Fruit fly (Drosophila melanogaster) whole organism, embryonic: Measurements from ENCODE around the gene Sb.
A peak's percentile ranks its signal among the peaks of the same experiment; 100 is the strongest.

ENCODE experiments used
- Atf3 ChIP-seq: fragments of 200-800 bp; sonication (Bioruptor generic); optimal IDR thresholded peaks from 3 replicates; lab custom pipeline; 2016; ENCODE audit warnings: missing biosample characterization, missing genetic modification characterization
- CG11398 ChIP-seq: fragments of 200-800 bp; sonication (Bioruptor generic); optimal IDR thresholded peaks from 2 replicates; lab custom pipeline; 2016; ENCODE audit warnings: missing biosample characterization, missing genetic modification characterization
- CG12391 ChIP-seq: fragments of 200-800 bp; sonication (Bioruptor generic); optimal IDR thresholded peaks from 3 replicates; lab custom pipeline; 2018; ENCODE audit warnings: missing biosample characterization, mild to moderate bottlenecking, missing genetic modification characterization, moderate library complexity
- CG13424 ChIP-seq: fragments of 200-800 bp; sonication (Bioruptor generic); optimal IDR thresholded peaks from 2 replicates; lab custom pipeline; 2019; ENCODE audit warnings: missing biosample characterization, mild to moderate bottlenecking, missing genetic modification characterization, moderate library complexity
- CG13624 ChIP-seq: fragments of 200-800 bp; sonication (Bioruptor generic); optimal IDR thresholded peaks from 2 replicates; lab custom pipeline; 2016; ENCODE audit warnings: missing biosample characterization, missing genetic modification characterization
- CG15073 ChIP-seq: fragments of 200-800 bp; sonication (Bioruptor generic); optimal IDR thresholded peaks from 2 replicates; lab custom pipeline; 2016; ENCODE audit warnings: missing biosample characterization, missing genetic modification characterization
- CG15479 ChIP-seq: fragments of 200-800 bp; sonication (Bioruptor generic); optimal IDR thresholded peaks from 3 replicates; lab custom pipeline; 2019; ENCODE audit warnings: missing biosample characterization, mild to moderate bottlenecking, missing genetic modification characterization, moderate library complexity
- CG16779 ChIP-seq: fragments of 200-800 bp; sonication (Bioruptor generic); IDR thresholded peaks from 2 replicates; pipeline ENCODE4 v1.3.6; 2022; ENCODE audit warnings: missing biosample characterization, missing genetic modification characterization
- CG16815 ChIP-seq: fragments of 200-800 bp; sonication (Bioruptor generic); optimal IDR thresholded peaks from 3 replicates; lab custom pipeline; 2017; ENCODE audit warnings: missing biosample characterization, mild to moderate bottlenecking, missing genetic modification characterization
- CG17359 ChIP-seq: fragments of 200-800 bp; sonication (Bioruptor generic); optimal IDR thresholded peaks from 3 replicates; lab custom pipeline; 2018; ENCODE audit warnings: missing biosample characterization, mild to moderate bottlenecking, missing genetic modification characterization, moderate library complexity
- CG2120 ChIP-seq: fragments of 200-800 bp; sonication (Bioruptor generic); optimal IDR thresholded peaks from 3 replicates; lab custom pipeline; 2016; ENCODE audit warnings: missing biosample characterization, missing genetic modification characterization
- CG30020 ChIP-seq: fragments of 200-800 bp; optimal IDR thresholded peaks from 2 replicates; lab custom pipeline; 2019; ENCODE audit warnings: missing biosample characterization, mild to moderate bottlenecking, missing genetic modification characterization, moderate library complexity
- CG31388 ChIP-seq: fragments of 200-800 bp; sonication (Bioruptor generic); optimal IDR thresholded peaks from 2 replicates; lab custom pipeline; 2016; ENCODE audit warnings: missing biosample characterization, missing genetic modification characterization
- CG33557 ChIP-seq: fragments of 200-800 bp; sonication (Bioruptor generic); optimal IDR thresholded peaks from 2 replicates; lab custom pipeline; 2019; ENCODE audit warnings: missing biosample characterization, mild to moderate bottlenecking, missing genetic modification characterization, moderate library complexity
- CG34376 ChIP-seq: fragments of 200-800 bp; sonication (Bioruptor generic); optimal IDR thresholded peaks from 2 replicates; lab custom pipeline; 2018; ENCODE audit warnings: missing biosample characterization, mild to moderate bottlenecking, missing genetic modification characterization
- CG34422 ChIP-seq: fragments of 200-800 bp; sonication (Bioruptor generic); IDR thresholded peaks from 3 replicates; pipeline ENCODE4 v1.3.6; 2022; ENCODE audit warnings: missing biosample characterization, missing genetic modification characterization
- CG3726 ChIP-seq: fragments of 200-800 bp; sonication (Bioruptor generic); IDR thresholded peaks from 3 replicates; pipeline ENCODE4, ENCODE4 v1.3.6; 2022; ENCODE audit warnings: missing biosample characterization, missing genetic modification characterization
- CG42726 ChIP-seq: fragments of 200-800 bp; sonication (Bioruptor generic); IDR thresholded peaks from 2 replicates; pipeline ENCODE4 v1.3.6; 2022; ENCODE audit warnings: missing biosample characterization, missing genetic modification characterization; ENCODE audit not compliant: partially characterized antibody
- CG43689 ChIP-seq: fragments of 200-800 bp; sonication (Bioruptor generic); IDR thresholded peaks from 2 replicates; pipeline ENCODE4 v1.3.6; 2022; ENCODE audit warnings: missing biosample characterization, missing genetic modification characterization
- CG6254 ChIP-seq: fragments of 200-800 bp; sonication (Bioruptor generic); optimal IDR thresholded peaks from 3 replicates; lab custom pipeline; 2017; ENCODE audit warnings: mild to moderate bottlenecking, missing biosample characterization, missing genetic modification reagents, missing genetic modification characterization
- CG6791 ChIP-seq: fragments of 200-800 bp; sonication (Bioruptor generic); IDR thresholded peaks from 3 replicates; pipeline ENCODE4 v1.3.6; 2022; ENCODE audit warnings: missing biosample characterization, missing genetic modification characterization; ENCODE audit not compliant: partially characterized antibody
- Camta ChIP-seq: fragments of 200-800 bp; sonication (Bioruptor generic); optimal IDR thresholded peaks from 2 replicates; lab custom pipeline; 2016; ENCODE audit warnings: missing biosample characterization, missing genetic modification characterization
- CoRest ChIP-seq: fragments of 200-800 bp; sonication (Bioruptor generic); optimal IDR thresholded peaks from 3 replicates; lab custom pipeline; 2018; ENCODE audit warnings: missing biosample characterization, mild to moderate bottlenecking, missing genetic modification characterization, moderate library complexity
- HLH4C ChIP-seq: fragments of 200-800 bp; sonication (Bioruptor generic); IDR thresholded peaks from 3 replicates; pipeline ENCODE4 v1.3.6; 2022; ENCODE audit warnings: missing biosample characterization, missing genetic modification characterization; ENCODE audit not compliant: partially characterized antibody
- Hsf ChIP-seq: fragments of 200-800 bp; sonication (Bioruptor generic); optimal IDR thresholded peaks from 3 replicates; lab custom pipeline; 2016; ENCODE audit warnings: missing biosample characterization, missing genetic modification characterization
- Kr ChIP-seq: fragments of 200-800 bp; sonication (Bioruptor generic); optimal IDR thresholded peaks from 2 replicates; lab custom pipeline; 2017; ENCODE audit warnings: missing biosample characterization, mild to moderate bottlenecking, missing genetic modification characterization
- Med ChIP-seq: fragments of 200-800 bp; sonication (Bioruptor generic); peaks from one replicate; lab custom pipeline; 2016; ENCODE audit warnings: missing biosample characterization, missing genetic modification characterization, mild to moderate bottlenecking, inconsistent platforms, moderate library complexity
- NK7.1 ChIP-seq: fragments of 200-800 bp; sonication (Bioruptor generic); optimal IDR thresholded peaks from 3 replicates; lab custom pipeline; 2016; ENCODE audit warnings: missing biosample characterization, missing genetic modification characterization
- Nf-YA ChIP-seq: fragments of 200-800 bp; sonication (Bioruptor generic); IDR thresholded peaks from 2 replicates; pipeline ENCODE4 v1.3.6; 2022; ENCODE audit warnings: missing biosample characterization, missing genetic modification characterization
- NfI ChIP-seq: fragments of 200-800 bp; sonication (Bioruptor generic); optimal IDR thresholded peaks from 3 replicates; lab custom pipeline; 2018; ENCODE audit warnings: missing biosample characterization, mild to moderate bottlenecking, missing genetic modification characterization, moderate library complexity
- Oli ChIP-seq: fragments of 200-800 bp; sonication (Bioruptor generic); optimal IDR thresholded peaks from 2 replicates; lab custom pipeline; 2018; ENCODE audit warnings: missing biosample characterization, mild to moderate bottlenecking, missing genetic modification characterization, moderate library complexity
- PHDP ChIP-seq: fragments of 200-800 bp; sonication (Bioruptor generic); optimal IDR thresholded peaks from 3 replicates; lab custom pipeline; 2018; ENCODE audit warnings: missing biosample characterization, mild to moderate bottlenecking, missing genetic modification characterization, moderate library complexity
- Tbp ChIP-seq: fragments of >200 bp; optimal IDR thresholded peaks from 2 replicates; lab custom pipeline; 2018; ENCODE audit warnings: missing biosample characterization, missing genetic modification characterization
- Usf ChIP-seq: fragments of 200-800 bp; sonication (Bioruptor generic); optimal IDR thresholded peaks from 2 replicates; lab custom pipeline; 2017; ENCODE audit warnings: missing genotype, missing biosample characterization, missing genetic modification characterization
- ase ChIP-seq: fragments of 200-800 bp; sonication (Bioruptor generic); IDR thresholded peaks from 3 replicates; pipeline ENCODE4 v1.3.6; 2022; ENCODE audit warnings: missing biosample characterization, missing genetic modification characterization
- ato ChIP-seq: fragments of 200-800 bp; sonication (Bioruptor generic); IDR thresholded peaks from 2 replicates; pipeline ENCODE4 v1.3.6; 2022; ENCODE audit warnings: missing biosample characterization, missing genetic modification characterization; ENCODE audit not compliant: partially characterized antibody
- btn ChIP-seq: fragments of 200-800 bp; sonication (Bioruptor generic); optimal IDR thresholded peaks from 2 replicates; lab custom pipeline; 2016; ENCODE audit warnings: missing biosample characterization, missing genetic modification characterization
- fd3F ChIP-seq: fragments of 200-800 bp; sonication (Bioruptor generic); optimal IDR thresholded peaks from 2 replicates; lab custom pipeline; 2018; ENCODE audit warnings: missing biosample characterization, mild to moderate bottlenecking, missing genetic modification characterization, moderate library complexity
- gem ChIP-seq: fragments of 200-800 bp; sonication (Bioruptor generic); optimal IDR thresholded peaks from 2 replicates; lab custom pipeline; 2019; ENCODE audit warnings: missing biosample characterization, mild to moderate bottlenecking, missing genetic modification characterization, moderate library complexity
- grau ChIP-seq: fragments of 200-800 bp; optimal IDR thresholded peaks from 3 replicates; lab custom pipeline; 2019; ENCODE audit warnings: missing biosample characterization, mild to moderate bottlenecking, missing genetic modification characterization, moderate library complexity
- kah ChIP-seq: fragments of 200-800 bp; sonication (Bioruptor generic); optimal IDR thresholded peaks from 2 replicates; lab custom pipeline; 2018; ENCODE audit warnings: missing biosample characterization, mild to moderate bottlenecking, missing genetic modification characterization
- mam ChIP-seq: fragments of 200-800 bp; sonication (Bioruptor generic); optimal IDR thresholded peaks from 3 replicates; lab custom pipeline; 2016; ENCODE audit warnings: missing biosample characterization, missing genetic modification characterization
- nerfin-2 ChIP-seq: fragments of 200-800 bp; sonication (Bioruptor generic); IDR thresholded peaks from 2 replicates; pipeline ENCODE4 v1.3.6; 2022; ENCODE audit warnings: missing biosample characterization, missing genetic modification characterization; ENCODE audit not compliant: partially characterized antibody
- pros ChIP-seq: fragments of 200-800 bp; sonication (Bioruptor generic); optimal IDR thresholded peaks from 3 replicates; lab custom pipeline; 2019; ENCODE audit warnings: missing biosample characterization, mild to moderate bottlenecking, missing genetic modification characterization, moderate library complexity
- repo ChIP-seq: fragments of 200-800 bp; sonication (Bioruptor generic); optimal IDR thresholded peaks from 2 replicates; lab custom pipeline; 2016; ENCODE audit warnings: missing biosample characterization, missing genetic modification characterization
- run ChIP-seq: fragments of 200-800 bp; sonication (Bioruptor generic); optimal IDR thresholded peaks from 3 replicates; lab custom pipeline; 2018; ENCODE audit warnings: missing biosample characterization, mild to moderate bottlenecking, missing genetic modification characterization
- sr ChIP-seq: fragments of 200-800 bp; sonication (Bioruptor generic); IDR thresholded peaks from 3 replicates; pipeline ENCODE4 v1.3.6; 2022; ENCODE audit warnings: missing biosample characterization, missing genetic modification characterization
- sug ChIP-seq: fragments of 200-800 bp; optimal IDR thresholded peaks from 2 replicates; lab custom pipeline; 2019; ENCODE audit warnings: missing biosample characterization, mild to moderate bottlenecking, missing genetic modification characterization, moderate library complexity
- tna ChIP-seq: fragments of 200-800 bp; sonication (Bioruptor generic); IDR thresholded peaks from 2 replicates; pipeline ENCODE4 v1.3.6; 2022; ENCODE audit warnings: missing biosample characterization, missing genetic modification characterization; ENCODE audit not compliant: partially characterized antibody

Sb gene

dm6 chr3R:16157564-16158242 lies 41.7 kb downstream of the Sb start (continued):
- peak; percentile 30 for TF ChIP-seq fd3F
- no peak for TF ChIP-seq Usf (GFP tag; lab: Kevin White, UChicago)
- TF ChIP-seq HLH4C (GFP tag; lab: Robert Waterston, UW): no peak
- TF ChIP-seq CG12391 (tag; lab: Kevin White, UChicago): peak; percentile 53
- TF ChIP-seq pros (GFP tag; lab: Kevin White, UChicago): no peak
- peak; percentile 68 for TF ChIP-seq grau
- TF ChIP-seq CG15073: no peak
- peak; percentile 48 for TF ChIP-seq Hsf (GFP tag; lab: Kevin White, UChicago)
- TF ChIP-seq CG30020 (tag; lab: Kevin White, UChicago): no peak
- no peak for TF ChIP-seq Atf3 (GFP tag; lab: Kevin White, UChicago)
- peak; percentile 7 for TF ChIP-seq NfI (GFP tag; lab: Kevin White, UChicago)
- no peak for TF ChIP-seq CG13624 (GFP tag; lab: Kevin White, UChicago)
- TF ChIP-seq CG42726 (GFP tag; lab: Robert Waterston, UW): peak; percentile 34; the same call in 1 of the 2 replicates
- TF ChIP-seq Kr: no peak
- TF ChIP-seq CG13424 (tag; lab: Kevin White, UChicago): peak; percentile 57
- TF ChIP-seq CG17359 (tag; lab: Kevin White, UChicago): peak; percentile 47
- peak; percentile 54 for TF ChIP-seq sug (tag; lab: Kevin White, UChicago)
- peak; percentile 84 for TF ChIP-seq sr (GFP tag; lab: Robert Waterston, UW)
- TF ChIP-seq CG2120 (GFP tag; lab: Kevin White, UChicago): peak; percentile 58
- TF ChIP-seq Nf-YA: no peak
- TF ChIP-seq Camta (GFP tag; lab: Kevin White, UChicago): peak; percentile 0
- TF ChIP-seq CG34422: no peak; the same call in 2 of the 3 replicates
- peak; percentile 76 for TF ChIP-seq gem (tag; lab: Kevin White, UChicago)
- TF ChIP-seq CG31388 (GFP tag; lab: Kevin White, UChicago): no peak
- no peak for TF ChIP-seq nerfin-2 (GFP tag; lab: Robert Waterston, UW)
- no peak for TF ChIP-seq CG16779
- peak; percentile 58 for TF ChIP-seq Oli (tag; lab: Kevin White, UChicago)
- no peak for TF ChIP-seq CG33557 (GFP tag; lab: Kevin White, UChicago)
- TF ChIP-seq ase (GFP tag; lab: Robert Waterston, UW): no peak
- no peak for TF ChIP-seq CG11398 (GFP tag; lab: Kevin White, UChicago)
- TF ChIP-seq ato: no peak
- no peak for TF ChIP-seq CG43689 (GFP tag; lab: Robert Waterston, UW)
- no peak for TF ChIP-seq CG15479 (GFP tag; lab: Kevin White, UChicago)
- no peak for TF ChIP-seq btn
- peak; percentile 24 for TF ChIP-seq CG6254 (GFP tag; lab: Kevin White, UChicago)
- TF ChIP-seq CG16815 (GFP tag; lab: Kevin White, UChicago): peak; percentile 23
- TF ChIP-seq CoRest: peak; percentile 68
- TF ChIP-seq kah (GFP tag; lab: Kevin White, UChicago): no peak
- peak; percentile 11 for TF ChIP-seq mam
- TF ChIP-seq PHDP (tag; lab: Kevin White, UChicago): peak; percentile 43
- no peak for TF ChIP-seq CG6791 (GFP tag; lab: Robert Waterston, UW)
- TF ChIP-seq tna (GFP tag; lab: Robert Waterston, UW): peak; percentile 69
- TF ChIP-seq Med (GFP tag; lab: Kevin White, UChicago): peak; percentile 91
- TF ChIP-seq CG3726 (GFP tag; lab: Robert Waterston, UW): no peak
- TF ChIP-seq repo (GFP tag; lab: Kevin White, UChicago): no peak
- TF ChIP-seq NK7.1 (GFP tag; lab: Kevin White, UChicago): no peak
- TF ChIP-seq Tbp (GFP tag; lab: Kevin White, UChicago): no peak
- TF ChIP-seq CG34376 (GFP tag; lab: Kevin White, UChicago): peak; percentile 47
- TF ChIP-seq run: no peak
